Fruit fly (Drosophila melanogaster) whole organism, embryonic: ENCODE data around the gene Snx6.

Source experiments
- Abd-B ChIP-seq: fragments of 200-800 bp; sonication (Bioruptor generic); optimal IDR thresholded peaks from 2 replicates; lab custom pipeline; 2018; ENCODE audit warnings: missing biosample characterization, mild to moderate bottlenecking, missing genetic modification characterization, moderate library complexity
- B-H2 ChIP-seq: fragments of 200-800 bp; sonication (Bioruptor generic); optimal IDR thresholded peaks from 2 replicates; lab custom pipeline; 2018; ENCODE audit warnings: missing biosample characterization, mild to moderate bottlenecking, missing genetic modification characterization
- CG1024 ChIP-seq: fragments of 200-800 bp; sonication (Bioruptor generic); IDR thresholded peaks from 2 replicates; pipeline ENCODE4 v1.3.6; 2022; ENCODE audit warnings: missing biosample characterization, missing genetic modification characterization
- CG10979 ChIP-seq: fragments of 200-800 bp; sonication (Bioruptor generic); optimal IDR thresholded peaks from 2 replicates; lab custom pipeline; 2018; ENCODE audit warnings: missing biosample characterization, mild to moderate bottlenecking, missing genetic modification characterization, moderate library complexity
- CG11093 ChIP-seq: fragments of 200-800 bp; sonication (Bioruptor generic); IDR thresholded peaks from 3 replicates; pipeline ENCODE4 v1.3.6; 2022; ENCODE audit warnings: missing biosample characterization, missing genetic modification characterization
- CG11247 ChIP-seq: fragments of 200-800 bp; sonication (Bioruptor generic); IDR thresholded peaks from 2 replicates; pipeline ENCODE4 v1.3.6; 2022; ENCODE audit warnings: missing biosample characterization, missing genetic modification characterization
- CG11695 ChIP-seq: fragments of 200-800 bp; sonication (Bioruptor generic); IDR thresholded peaks from 3 replicates; pipeline ENCODE4 v1.3.6; 2022; ENCODE audit warnings: missing biosample characterization, missing genetic modification characterization
- CG13296 ChIP-seq: fragments of 200-800 bp; sonication (Bioruptor generic); optimal IDR thresholded peaks from 3 replicates; lab custom pipeline; 2018; ENCODE audit warnings: missing biosample characterization, mild to moderate bottlenecking, missing genetic modification characterization
- CG13624 ChIP-seq: fragments of 200-800 bp; sonication (Bioruptor generic); optimal IDR thresholded peaks from 2 replicates; lab custom pipeline; 2016; ENCODE audit warnings: missing biosample characterization, missing genetic modification characterization
- CG13894 ChIP-seq: fragments of 200-800 bp; sonication (Bioruptor generic); optimal IDR thresholded peaks from 3 replicates; lab custom pipeline; 2018; ENCODE audit warnings: missing biosample characterization, mild to moderate bottlenecking, missing genetic modification characterization, moderate library complexity
- CG15011 ChIP-seq: fragments of 200-800 bp; sonication (Bioruptor generic); optimal IDR thresholded peaks from 3 replicates; lab custom pipeline; 2018; ENCODE audit warnings: missing biosample characterization, mild to moderate bottlenecking, missing genetic modification characterization
- CG2678 ChIP-seq: fragments of 200-800 bp; sonication (Bioruptor generic); optimal IDR thresholded peaks from 3 replicates; lab custom pipeline; 2019; ENCODE audit warnings: missing biosample characterization, mild to moderate bottlenecking, missing genetic modification characterization, moderate library complexity
- CG2712 ChIP-seq: fragments of 200-800 bp; optimal IDR thresholded peaks from 3 replicates; lab custom pipeline; 2019; ENCODE audit warnings: missing biosample characterization, mild to moderate bottlenecking, missing genetic modification characterization, moderate library complexity
- CG2875 ChIP-seq: fragments of 200-800 bp; sonication (Bioruptor generic); optimal IDR thresholded peaks from 2 replicates; lab custom pipeline; 2017; ENCODE audit warnings: missing biosample characterization, mild to moderate bottlenecking, missing genetic modification characterization, missing genetic modification reagents
- CG31365 ChIP-seq: fragments of 200-800 bp; sonication (Bioruptor generic); optimal IDR thresholded peaks from 2 replicates; lab custom pipeline; 2018; ENCODE audit warnings: missing biosample characterization, mild to moderate bottlenecking, missing genetic modification characterization
- CG31441 ChIP-seq: fragments of 200-800 bp; sonication (Bioruptor generic); IDR thresholded peaks from 2 replicates; pipeline ENCODE4 v1.3.6; 2022; ENCODE audit warnings: missing biosample characterization, missing genetic modification characterization
- CG4282 ChIP-seq: fragments of 200-800 bp; sonication (Bioruptor generic); optimal IDR thresholded peaks from 2 replicates; lab custom pipeline; 2016; ENCODE audit warnings: missing biosample characterization, missing genetic modification characterization
- CG6813 ChIP-seq: fragments of 200-800 bp; sonication (Bioruptor generic); optimal IDR thresholded peaks from 2 replicates; lab custom pipeline; 2017; ENCODE audit warnings: missing biosample characterization, missing genetic modification characterization, mild to moderate bottlenecking, moderate library complexity, missing genetic modification reagents
- CG7556 ChIP-seq: fragments of 200-800 bp; sonication (Bioruptor generic); optimal IDR thresholded peaks from 2 replicates; lab custom pipeline; 2017; ENCODE audit warnings: missing biosample characterization, mild to moderate bottlenecking, missing genetic modification characterization
- CG8478 ChIP-seq: fragments of >200 bp; optimal IDR thresholded peaks from 2 replicates; lab custom pipeline; 2018
- CG8924 ChIP-seq: fragments of 200-800 bp; optimal IDR thresholded peaks from 3 replicates; lab custom pipeline; 2019; ENCODE audit warnings: missing biosample characterization, mild to moderate bottlenecking, missing genetic modification characterization, moderate library complexity
- CG9797 ChIP-seq: fragments of 200-800 bp; sonication (Bioruptor generic); optimal IDR thresholded peaks from 3 replicates; lab custom pipeline; 2018; ENCODE audit warnings: missing biosample characterization, mild to moderate bottlenecking, missing genetic modification characterization
- CTCF ChIP-seq: fragments of 200-800 bp; sonication (Bioruptor generic); optimal IDR thresholded peaks from 2 replicates; lab custom pipeline; 2017; ENCODE audit warnings: missing biosample characterization, mild to moderate bottlenecking, missing genetic modification characterization, moderate library complexity
- Elba2 ChIP-seq: fragments of 200-800 bp; sonication (Bioruptor generic); optimal IDR thresholded peaks from 3 replicates; lab custom pipeline; 2016; ENCODE audit warnings: missing biosample characterization, missing genetic modification characterization
- Med ChIP-seq: fragments of 200-800 bp; sonication (Bioruptor generic); peaks from one replicate; lab custom pipeline; 2016; ENCODE audit warnings: missing biosample characterization, missing genetic modification characterization, mild to moderate bottlenecking, inconsistent platforms, moderate library complexity
- Neu2 ChIP-seq: fragments of 200-800 bp; sonication (Bioruptor generic); optimal IDR thresholded peaks from 3 replicates; lab custom pipeline; 2016; ENCODE audit warnings: missing biosample characterization, missing genetic modification characterization, borderline replicate concordance
- Nf-YA ChIP-seq: fragments of 200-800 bp; sonication (Bioruptor generic); IDR thresholded peaks from 2 replicates; pipeline ENCODE4 v1.3.6; 2022; ENCODE audit warnings: missing biosample characterization, missing genetic modification characterization
- Pdp1 ChIP-seq, 2 experiments: fragments of 200-800 bp; sonication (Bioruptor generic); optimal IDR thresholded peaks; 3 replicates each; lab custom pipeline; 2016; ENCODE audit warnings: missing biosample characterization in 2 of 2, missing genetic modification characterization in 2 of 2, mild to moderate bottlenecking in 1 of 2, moderate library complexity in 1 of 2
- Rfx ChIP-seq: fragments of 200-800 bp; sonication (Bioruptor generic); IDR thresholded peaks from 2 replicates; pipeline ENCODE4 v1.3.6; 2022; ENCODE audit warnings: missing biosample characterization, missing genetic modification characterization
- Sox102F ChIP-seq: fragments of 200-800 bp; sonication (Bioruptor generic); optimal IDR thresholded peaks from 2 replicates; lab custom pipeline; 2018; ENCODE audit warnings: missing biosample characterization, mild to moderate bottlenecking, missing genetic modification characterization, moderate library complexity
- Vsx1 ChIP-seq: fragments of 200-800 bp; sonication (Bioruptor generic); optimal IDR thresholded peaks from 2 replicates; lab custom pipeline; 2017; ENCODE audit warnings: missing biosample characterization, mild to moderate bottlenecking, missing genetic modification characterization, missing genetic modification reagents
- Xbp1 ChIP-seq: fragments of 200-800 bp; sonication (Bioruptor generic); optimal IDR thresholded peaks from 3 replicates; lab custom pipeline; 2016; ENCODE audit warnings: missing biosample characterization, mild to moderate bottlenecking, missing genetic modification characterization
- ac ChIP-seq: fragments of 200-800 bp; sonication (Bioruptor generic); optimal IDR thresholded peaks from 3 replicates; lab custom pipeline; 2017; ENCODE audit warnings: missing biosample characterization, mild to moderate bottlenecking, missing genetic modification characterization
- ase ChIP-seq: fragments of 200-800 bp; sonication (Bioruptor generic); IDR thresholded peaks from 3 replicates; pipeline ENCODE4 v1.3.6; 2022; ENCODE audit warnings: missing biosample characterization, missing genetic modification characterization
- bowl ChIP-seq: fragments of 200-800 bp; sonication (Bioruptor generic); IDR thresholded peaks from 2 replicates; pipeline ENCODE4 v1.3.6; 2022; ENCODE audit warnings: missing biosample characterization, missing genetic modification characterization
- bsh ChIP-seq, 2 experiments: fragments of 200-800 bp; sonication (Bioruptor generic); optimal IDR thresholded peaks; 2 replicates each; lab custom pipeline; 2017 to 2018; ENCODE audit warnings: mild to moderate bottlenecking in 2 of 2, missing biosample characterization in 2 of 2, missing genetic modification characterization in 2 of 2, moderate library complexity in 1 of 2
- cg ChIP-seq: fragments of 200-800 bp; sonication (Bioruptor generic); optimal IDR thresholded peaks from 3 replicates; lab custom pipeline; 2019; ENCODE audit warnings: missing biosample characterization, mild to moderate bottlenecking, missing genetic modification characterization, moderate library complexity
- ci ChIP-seq: fragments of 200-800 bp; sonication (Bioruptor generic); IDR thresholded peaks from 3 replicates; pipeline ENCODE4 v1.3.6; 2022; ENCODE audit warnings: missing biosample characterization, missing genetic modification characterization
- corto ChIP-seq: fragments of 200-800 bp; sonication (Bioruptor generic); optimal IDR thresholded peaks from 2 replicates; lab custom pipeline; 2016; ENCODE audit warnings: missing biosample characterization, mild to moderate bottlenecking, missing genetic modification characterization, moderate library complexity
- da ChIP-seq: fragments of 200-800 bp; sonication (Bioruptor generic); optimal IDR thresholded peaks from 2 replicates; lab custom pipeline; 2016; ENCODE audit warnings: missing biosample characterization, missing genetic modification characterization
- exex ChIP-seq: fragments of 200-800 bp; sonication (Bioruptor generic); optimal IDR thresholded peaks from 4 replicates; lab custom pipeline; 2018; ENCODE audit warnings: missing biosample characterization, mild to moderate bottlenecking, missing genetic modification characterization, moderate library complexity
- grn ChIP-seq: fragments of 200-800 bp; sonication (Bioruptor generic); optimal IDR thresholded peaks from 3 replicates; lab custom pipeline; 2017; ENCODE audit warnings: missing biosample characterization, missing genetic modification characterization
- gro ChIP-seq: fragments of 200-800 bp; sonication (Bioruptor generic); optimal IDR thresholded peaks from 2 replicates; lab custom pipeline; 2016; ENCODE audit warnings: missing biosample characterization, missing genetic modification characterization
- mld ChIP-seq: fragments of 200-800 bp; sonication (Bioruptor generic); IDR thresholded peaks from 3 replicates; pipeline ENCODE4 v1.3.6; 2022; ENCODE audit warnings: missing biosample characterization, missing genetic modification characterization; ENCODE audit not compliant: partially characterized antibody
- otp ChIP-seq: fragments of 200-800 bp; sonication (Bioruptor generic); IDR thresholded peaks from 3 replicates; pipeline ENCODE4, ENCODE4 v1.3.6; 2022; ENCODE audit warnings: missing biosample characterization, missing genetic modification characterization
- pfk ChIP-seq: fragments of 200-800 bp; sonication (Bioruptor generic); optimal IDR thresholded peaks from 2 replicates; lab custom pipeline; 2018; ENCODE audit warnings: missing biosample characterization, mild to moderate bottlenecking, missing genetic modification characterization, moderate library complexity
- sens ChIP-seq: fragments of 200-800 bp; sonication (Bioruptor generic); peaks from one replicate; lab custom pipeline; 2016; ENCODE audit warnings: missing biosample characterization, missing genetic modification characterization
- wdn ChIP-seq: fragments of 200-800 bp; sonication (Bioruptor generic); IDR thresholded peaks from 2 replicates; pipeline ENCODE4 v1.3.6; 2022; ENCODE audit warnings: missing biosample characterization, missing genetic modification characterization
- wor ChIP-seq: fragments of 200-800 bp; sonication (Bioruptor generic); IDR thresholded peaks from 2 replicates; pipeline ENCODE4 v1.3.6; 2022; ENCODE audit warnings: missing biosample characterization, missing genetic modification characterization

Gene Snx6

DNA sequence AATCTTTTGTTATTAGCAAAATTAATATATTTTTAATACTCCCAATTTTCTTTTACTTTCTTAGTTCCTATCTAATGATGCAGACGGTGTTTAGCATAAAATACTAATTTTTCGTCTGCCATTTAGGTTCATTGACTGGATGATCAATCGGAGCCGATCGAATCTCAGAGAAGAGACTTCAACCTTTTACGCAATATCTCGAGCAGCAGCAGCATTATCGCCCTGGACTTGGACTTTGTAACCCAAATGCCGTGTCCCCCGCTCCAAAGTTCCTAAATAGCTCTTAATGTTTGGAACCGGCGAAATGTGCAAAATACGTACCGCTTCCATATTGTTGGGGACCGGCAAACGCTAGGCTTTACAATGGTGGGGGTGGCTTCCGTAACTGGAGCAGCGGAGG is 16.2 kb downstream of the Snx6 start:
- no peak for TF ChIP-seq pfk (GFP tag; lab: Kevin White, UChicago)
- TF ChIP-seq Rfx: no peak
- no peak for TF ChIP-seq CG6813
- TF ChIP-seq ase (GFP tag; lab: Robert Waterston, UW): 0 out of 3 replicates have a peak, but pooled peaks have one; percentile 10
- no peak for TF ChIP-seq CG8478 (lab: Kevin White, UChicago)
- no peak for TF ChIP-seq ac (GFP tag; lab: Kevin White, UChicago)
- TF ChIP-seq CG2678 (tag; lab: Kevin White, UChicago): no peak
- TF ChIP-seq CG31365 (tag; lab: Kevin White, UChicago): no peak
- TF ChIP-seq CG15011 (GFP tag; lab: Kevin White, UChicago): no peak
- no peak for TF ChIP-seq da (GFP tag; lab: Kevin White, UChicago)
- peak in 1 of 2 experiments; percentile 78 for TF ChIP-seq Pdp1 (GFP tag; optimal IDR thresholded peaks at IDR 0.05; lab: Kevin White, UChicago)
- TF ChIP-seq cg: no peak
- TF ChIP-seq Xbp1 (GFP tag; lab: Kevin White, UChicago): no peak
- TF ChIP-seq CG2875: no peak
- no peak for TF ChIP-seq Elba2 (GFP tag; lab: Kevin White, UChicago)
- peak; percentile 32; the same call in 1 of the 3 replicates for TF ChIP-seq mld (GFP tag; lab: Robert Waterston, UW)
- no peak for TF ChIP-seq ci

- no peak for TF ChIP-seq Abd-B (GFP tag; lab: Kevin White, UChicago)
- no peak for TF ChIP-seq CG7556 (GFP tag; lab: Kevin White, UChicago)
- TF ChIP-seq B-H2 (GFP tag; lab: Kevin White, UChicago): peak; percentile 2
- TF ChIP-seq CTCF (GFP tag; lab: Kevin White, UChicago): no peak
- TF ChIP-seq sens (GFP tag; lab: Kevin White, UChicago): no peak
- no peak for TF ChIP-seq CG13624 (GFP tag; lab: Kevin White, UChicago)
- TF ChIP-seq CG31365 (tag; lab: Kevin White, UChicago): no peak
- TF ChIP-seq Nf-YA (GFP tag; lab: Robert Waterston, UW): no peak
- TF ChIP-seq Med (GFP tag; lab: Kevin White, UChicago): peak; percentile 5
- TF ChIP-seq wor: no peak
- no peak for TF ChIP-seq Sox102F (GFP tag; lab: Kevin White, UChicago)
- TF ChIP-seq gro (GFP tag; lab: Kevin White, UChicago): no peak
- no peak for TF ChIP-seq ase (GFP tag; lab: Robert Waterston, UW)
- TF ChIP-seq CG2712: no peak
- no peak for TF ChIP-seq CG11247 (GFP tag; lab: Robert Waterston, UW)
- no peak for TF ChIP-seq Vsx1 (GFP tag; lab: Kevin White, UChicago)
- no peak for TF ChIP-seq otp (GFP tag; lab: Robert Waterston, UW)
- TF ChIP-seq CG31441: no peak
- TF ChIP-seq CG9797: no peak
- no peak for TF ChIP-seq CG11093
- no peak for TF ChIP-seq bsh (GFP tag; optimal IDR thresholded peaks at IDR 0.05; lab: Kevin White, UChicago)
- no peak for TF ChIP-seq CG4282 (GFP tag; lab: Kevin White, UChicago)
- no peak for TF ChIP-seq wdn (GFP tag; lab: Robert Waterston, UW)
- peak; percentile 6 for TF ChIP-seq exex
- TF ChIP-seq CG13296 (GFP tag; lab: Kevin White, UChicago): peak; percentile 12
- peak; percentile 56 for TF ChIP-seq CG13894 (tag; lab: Kevin White, UChicago)
- no peak for TF ChIP-seq bowl (GFP tag; lab: Robert Waterston, UW)
- no peak for TF ChIP-seq CG10979 (tag; lab: Kevin White, UChicago)
- TF ChIP-seq CG11695 (GFP tag; lab: Robert Waterston, UW): no peak
- TF ChIP-seq grn (GFP tag; lab: Kevin White, UChicago): no peak
- TF ChIP-seq CG1024 (GFP tag; lab: Robert Waterston, UW): no peak
- TF ChIP-seq CG2678 (tag; lab: Kevin White, UChicago): peak; percentile 31
- no peak for TF ChIP-seq CG8924 (tag; lab: Kevin White, UChicago)
- no peak for TF ChIP-seq Neu2 (GFP tag; lab: Kevin White, UChicago)
- TF ChIP-seq corto (GFP tag; lab: Kevin White, UChicago): no peak
Observed at dm6 chr2L:8203748-8204147, 16.8 kb downstream of the Snx6 start.
